Worm (Caenorhabditis elegans): ENCODE data around the gene ldb-1.

Gene ldb-1

ce11 chrX:11010565-11010964 lies 18.2 kb upstream of the ldb-1 start, which contains the start of gene F58A3.4:
F58A3.4 (minus strand) TSS chrX:11010665.
- no peak for TF ChIP-seq pqm-1 (tag; optimal IDR thresholded peaks at IDR 0.05)
- peak; percentile 45 for TF ChIP-seq aha-1 (tag)

- TF ChIP-seq lim-7 (GFP tag; IDR thresholded peaks at IDR 0.05) (no peak), pqm-1 (tag; optimal IDR thresholded peaks at IDR 0.05) (no peak), lin-29 (GFP tag; IDR thresholded peaks at IDR 0.05) (no peak), snpc-4 (tag; optimal IDR thresholded peaks at IDR 0.05) (no peak), duxl-1 (tag; optimal IDR thresholded peaks at IDR 0.05; ENCODE audit: poor library complexity) (no peak), zag-1 (tag; optimal IDR thresholded peaks at IDR 0.05) (no peak), set-16 (GFP tag; IDR thresholded peaks at IDR 0.05) (no peak)
Observed at ce11 chrX:11012337-11012736, 16.4 kb upstream of the ldb-1 start, which contains the start of gene F58A3.3. F58A3.3 (plus strand) TSS chrX:11012637.

- no peak for TF ChIP-seq zfp-2 (tag; optimal IDR thresholded peaks at IDR 0.05)
- no peak for TF ChIP-seq nhr-10 (tag; optimal IDR thresholded peaks at IDR 0.05)
- TF ChIP-seq nhr-42 (GFP tag; IDR thresholded peaks at IDR 0.05), result no peak
- no peak for TF ChIP-seq mes-2 (tag; optimal IDR thresholded peaks at IDR 0.05; ENCODE audit: poor library complexity, severe bottlenecking)
- no peak for TF ChIP-seq attf-4 (tag; optimal IDR thresholded peaks at IDR 0.05)
- TF ChIP-seq ceh-20 (GFP tag; IDR thresholded peaks at IDR 0.05), result no peak
- TF ChIP-seq mdl-1 (tag; optimal IDR thresholded peaks at IDR 0.05), result no peak
- no peak for TF ChIP-seq spr-1 (tag; optimal IDR thresholded peaks at IDR 0.05)
- TF ChIP-seq sdz-12 (GFP tag; optimal IDR thresholded peaks at IDR 0.05), result no peak
- no peak for TF ChIP-seq daf-12 (tag; optimal IDR thresholded peaks at IDR 0.05)
- no peak for TF ChIP-seq Y5F2A.4 (GFP tag; optimal IDR thresholded peaks at IDR 0.05)
- peak; percentile 41 for TF ChIP-seq aha-1 (tag)
- TF ChIP-seq hif-1 (tag; optimal IDR thresholded peaks at IDR 0.05), result no peak
- TF ChIP-seq hlh-11 (tag; optimal IDR thresholded peaks at IDR 0.05), result peak; percentile 42
- no peak for TF ChIP-seq aly-2 (tag; optimal IDR thresholded peaks at IDR 0.05)
- no peak for TF ChIP-seq ceh-44 (GFP tag; IDR thresholded peaks at IDR 0.05)
- TF ChIP-seq F37D6.2 (tag; optimal IDR thresholded peaks at IDR 0.05), result no peak
- peak; percentile 48 for TF ChIP-seq mxl-3 (GFP tag; optimal IDR thresholded peaks at IDR 0.05)
- no peak for TF ChIP-seq ZK337.2 (GFP tag; IDR thresholded peaks at IDR 0.05)
- TF ChIP-seq nhr-28 (tag; optimal IDR thresholded peaks at IDR 0.05), result peak; percentile 49
- no peak for TF ChIP-seq zip-11 (GFP tag; IDR thresholded peaks at IDR 0.05)
- TF ChIP-seq madf-9 (GFP tag; conservative IDR thresholded peaks at IDR 0.05), result no peak
- TF ChIP-seq F44E2.7 (GFP tag; IDR thresholded peaks at IDR 0.05), result no peak
- TF ChIP-seq unc-62 (GFP tag; optimal IDR thresholded peaks at IDR 0.05 in 1 of 2), result peak in 1 of 2 experiments; percentile 91
- TF ChIP-seq unc-62 (tag; optimal IDR thresholded peaks at IDR 0.05), result no peak
- no peak for TF ChIP-seq gei-8 (GFP tag; optimal IDR thresholded peaks at IDR 0.05)
- TF ChIP-seq D1046.2 (GFP tag; IDR thresholded peaks at IDR 0.05), result no peak
- TF ChIP-seq hlh-30 (tag; optimal IDR thresholded peaks at IDR 0.05; ENCODE audit: insufficient read depth), result peak; percentile 47
- no peak for TF ChIP-seq nhr-48 (tag; optimal IDR thresholded peaks at IDR 0.05)
- no peak for TF ChIP-seq nhr-25 (tag; optimal IDR thresholded peaks at IDR 0.05; ENCODE audit: borderline replicate concordance, insufficient read depth)
- no peak for TF ChIP-seq nhr-76 (tag; optimal IDR thresholded peaks at IDR 0.05)
- no peak for TF ChIP-seq lin-39 (tag; optimal IDR thresholded peaks at IDR 0.05)
- TF ChIP-seq R02D3.7 (tag; optimal IDR thresholded peaks at IDR 0.05), result no peak
- TF ChIP-seq mxl-2 (GFP tag; conservative IDR thresholded peaks at IDR 0.05), result no peak
- no peak for TF ChIP-seq nhr-41 (GFP tag; IDR thresholded peaks at IDR 0.05)
- TF ChIP-seq jun-1 (tag; optimal IDR thresholded peaks at IDR 0.05), result no peak
Observed at ce11 chrX:11014394-11015280, 14.1 kb upstream of the ldb-1 start.
